Worm (Caenorhabditis elegans): ENCODE measurements around the gene copb-1.

copb-1 gene

ce11 chrII:3064631-3065030 lies 14.0 kb upstream of the copb-1 start:
- no peak for TF ChIP-seq C34F6.9 (tag; optimal IDR thresholded peaks at IDR 0.05)
- TF ChIP-seq crh-2 (tag; optimal IDR thresholded peaks at IDR 0.05), result no peak
- no peak for TF ChIP-seq mdl-1 (tag; optimal IDR thresholded peaks at IDR 0.05)
- TF ChIP-seq ceh-82 (tag; optimal IDR thresholded peaks at IDR 0.05), result no peak

DNA sequence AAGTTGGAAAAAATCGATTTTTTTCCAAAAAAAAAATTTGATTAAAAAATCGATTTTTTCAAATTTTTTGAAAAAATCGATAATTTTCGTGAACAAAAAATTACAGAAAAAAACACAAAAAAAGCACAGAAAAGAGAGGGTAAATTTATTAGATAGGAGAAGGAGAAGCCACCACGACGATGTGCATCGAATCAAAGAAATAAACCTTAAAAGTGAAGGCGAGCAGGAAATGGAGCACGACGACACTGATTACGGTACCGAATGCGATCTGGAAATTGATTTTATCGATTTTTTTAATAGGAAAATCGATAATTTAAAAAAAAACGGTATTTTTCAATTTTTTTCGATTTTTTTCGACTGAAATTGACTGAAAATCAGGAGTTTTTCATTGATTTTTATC lies 13.5 kb upstream of the copb-1 start:
- no peak for TF ChIP-seq gmeb-1 (tag; optimal IDR thresholded peaks at IDR 0.05)
- no peak for TF ChIP-seq C34F6.9 (tag; optimal IDR thresholded peaks at IDR 0.05)
- TF ChIP-seq Y55F3AM.14 (GFP tag; optimal IDR thresholded peaks at IDR 0.05), result no peak
- no peak for TF ChIP-seq egl-27 (tag; optimal IDR thresholded peaks at IDR 0.05)

DNA sequence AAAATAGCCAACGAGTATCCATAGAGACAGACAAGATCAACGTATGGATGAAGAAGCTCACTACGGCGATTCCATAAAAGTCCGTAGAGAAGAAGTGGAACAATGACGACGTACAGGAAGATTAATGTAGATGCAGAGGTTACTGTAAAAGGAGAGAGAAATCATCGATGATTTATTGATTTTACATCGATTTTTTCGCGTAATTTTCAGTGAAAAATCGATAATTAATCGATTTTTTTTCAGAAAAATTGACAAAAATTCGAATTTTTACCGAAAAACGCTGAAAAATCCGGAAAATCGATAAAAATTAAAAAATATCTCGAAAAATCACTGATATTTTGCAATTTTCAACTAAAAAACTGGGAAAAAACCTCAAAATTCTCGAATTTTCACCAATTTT lies 12.2 kb upstream of the copb-1 start:
- no peak for TF ChIP-seq unc-62 (GFP tag; optimal IDR thresholded peaks at IDR 0.05)
- TF ChIP-seq lin-11 (tag; optimal IDR thresholded peaks at IDR 0.05), result no peak
- no peak for TF ChIP-seq ztf-11 (tag; optimal IDR thresholded peaks at IDR 0.05)
- TF ChIP-seq C34F6.9 (tag; optimal IDR thresholded peaks at IDR 0.05), result no peak
- TF ChIP-seq sem-4 (tag; optimal IDR thresholded peaks at IDR 0.05), result no peak
- TF ChIP-seq ztf-4 (tag; optimal IDR thresholded peaks at IDR 0.05), result no peak
- no peak for TF ChIP-seq crh-2 (tag; optimal IDR thresholded peaks at IDR 0.05)
- TF ChIP-seq nhr-237 (tag; optimal IDR thresholded peaks at IDR 0.05), result no peak
- TF ChIP-seq lin-39 (tag; optimal IDR thresholded peaks at IDR 0.05), result no peak
- no peak for TF ChIP-seq mbf-1 (tag; optimal IDR thresholded peaks at IDR 0.05)
- TF ChIP-seq ZK546.5 (tag; optimal IDR thresholded peaks at IDR 0.05), result no peak
- TF ChIP-seq peb-1 (tag; optimal IDR thresholded peaks at IDR 0.05), result no peak
- TF ChIP-seq snpc-4 (tag; optimal IDR thresholded peaks at IDR 0.05), result no peak
- no peak for TF ChIP-seq unc-39 (tag; optimal IDR thresholded peaks at IDR 0.05)
- no peak for TF ChIP-seq ama-1 (optimal IDR thresholded peaks at IDR 0.05)
- TF ChIP-seq gmeb-1 (tag; optimal IDR thresholded peaks at IDR 0.05), result no peak
- TF ChIP-seq fos-1 (tag; optimal IDR thresholded peaks at IDR 0.05), result no peak
- TF ChIP-seq ceh-16 (tag; optimal IDR thresholded peaks at IDR 0.05), result no peak
- no peak for TF ChIP-seq nhr-129 (tag; optimal IDR thresholded peaks at IDR 0.05)

ce11 chrII:3067447-3067846 lies 11.1 kb upstream of the copb-1 start:
- TF ChIP-seq peb-1 (tag; optimal IDR thresholded peaks at IDR 0.05) (no peak), skn-1 (tag; optimal IDR thresholded peaks at IDR 0.05) (no peak), nhr-21 (tag; optimal IDR thresholded peaks at IDR 0.05) (no peak), fos-1 (tag; optimal IDR thresholded peaks at IDR 0.05) (no peak), sma-9 (GFP tag; optimal IDR thresholded peaks at IDR 0.05) (no peak), sma-9 (tag; optimal IDR thresholded peaks at IDR 0.05) (no peak), ztf-11 (tag; optimal IDR thresholded peaks at IDR 0.05) (no peak), ZK546.5 (tag; optimal IDR thresholded peaks at IDR 0.05) (no peak), sma-3 (GFP tag; optimal IDR thresholded peaks at IDR 0.05) (no peak), lin-11 (tag; optimal IDR thresholded peaks at IDR 0.05) (no peak), gmeb-1 (tag; optimal IDR thresholded peaks at IDR 0.05) (no peak), mdl-1 (tag; optimal IDR thresholded peaks at IDR 0.05) (no peak), R02D3.7 (tag; optimal IDR thresholded peaks at IDR 0.05) (no peak), dmd-4 (tag; optimal IDR thresholded peaks at IDR 0.05) (no peak), ceh-16 (tag; optimal IDR thresholded peaks at IDR 0.05) (no peak), nhr-10 (tag; optimal IDR thresholded peaks at IDR 0.05) (no peak), ceh-82 (tag; optimal IDR thresholded peaks at IDR 0.05) (no peak), ztf-4 (tag; optimal IDR thresholded peaks at IDR 0.05) (no peak)

- no peak for TF ChIP-seq mdl-1 (tag; optimal IDR thresholded peaks at IDR 0.05)
- no peak for TF ChIP-seq fos-1 (tag; optimal IDR thresholded peaks at IDR 0.05)
- TF ChIP-seq alr-1 (tag; optimal IDR thresholded peaks at IDR 0.05), result no peak
- TF ChIP-seq Y55F3AM.14 (GFP tag; optimal IDR thresholded peaks at IDR 0.05), result no peak
- no peak for TF ChIP-seq unc-55 (GFP tag; optimal IDR thresholded peaks at IDR 0.05)
- no peak for TF ChIP-seq nhr-237 (tag; optimal IDR thresholded peaks at IDR 0.05)
- no peak for TF ChIP-seq peb-1 (tag; optimal IDR thresholded peaks at IDR 0.05)
- TF ChIP-seq elt-3 (tag; optimal IDR thresholded peaks at IDR 0.05), result no peak
- TF ChIP-seq snpc-4 (tag; optimal IDR thresholded peaks at IDR 0.05), result no peak
- TF ChIP-seq ceh-82 (tag; optimal IDR thresholded peaks at IDR 0.05), result no peak
- TF ChIP-seq lsy-2 (tag; optimal IDR thresholded peaks at IDR 0.05), result no peak
- no peak for TF ChIP-seq lin-11 (tag; optimal IDR thresholded peaks at IDR 0.05)
- no peak for TF ChIP-seq lin-39 (tag; optimal IDR thresholded peaks at IDR 0.05)
- TF ChIP-seq nhr-10 (tag; optimal IDR thresholded peaks at IDR 0.05), result no peak
- TF ChIP-seq mab-5 (tag; optimal IDR thresholded peaks at IDR 0.05), result no peak
- TF ChIP-seq F13H6.1 (tag; optimal IDR thresholded peaks at IDR 0.05), result no peak
- no peak for TF ChIP-seq ZK546.5 (tag; optimal IDR thresholded peaks at IDR 0.05)
- TF ChIP-seq nhr-129 (tag; optimal IDR thresholded peaks at IDR 0.05), result no peak
- TF ChIP-seq ztf-1 (GFP tag; conservative IDR thresholded peaks at IDR 0.05), result no peak
Measured at ce11 chrII:3067896-3068295, 10.7 kb upstream of the copb-1 start.

All from whole organism, L2 larva.